Fruit fly (Drosophila melanogaster) Kc167 (cell line): ENCODE data around the gene Dlip2.

Experiments used
- Myc ChIP-seq: fragments of >200 bp; optimal IDR thresholded peaks from 2 replicates; lab custom pipeline; 2017; ENCODE audit warnings: missing external identifiers
- Sin3A ChIP-seq: fragments of >200 bp; optimal IDR thresholded peaks from 2 replicates; lab custom pipeline; 2018; ENCODE audit warnings: missing external identifiers
- insv ChIP-seq: fragments of >200 bp; optimal IDR thresholded peaks from 3 replicates; lab custom pipeline; 2018; ENCODE audit warnings: missing external identifiers

dm6 chr3R:4659934-4660353, 14.5 kb upstream of the Dlip2 start:
- TF ChIP-seq insv (lab: Kevin White, UChicago) (no peak), Sin3A (no peak), Myc (lab: Kevin White, UChicago) (no peak)
